Worm (Caenorhabditis elegans) whole organism, L1 larva: ENCODE measurements around the gene R02E4.2.

Source experiments
- C04F5.9 ChIP-seq: sonication (generic microtip); optimal IDR thresholded peaks from 2 replicates; lab custom pipeline; 2016; ENCODE audit warnings: missing genetic modification characterization, missing compliant biosample characterization
- C34B4.2 ChIP-seq: sonication (generic microtip); optimal IDR thresholded peaks from 2 replicates; lab custom pipeline; 2017; ENCODE audit warnings: mild to moderate bottlenecking, missing genetic modification characterization, missing compliant biosample characterization
- Y116A8C.19 ChIP-seq: sonication (generic microtip); optimal IDR thresholded peaks from 2 replicates; lab custom pipeline; 2016; ENCODE audit warnings: missing compliant biosample characterization, missing genetic modification characterization, borderline replicate concordance
- aha-1 ChIP-seq: fragments of 150-350 bp; optimal IDR thresholded peaks from 2 replicates; lab custom pipeline; 2014; ENCODE audit warnings: missing biosample characterization, missing genetic modification characterization
- aly-2 ChIP-seq: fragments of 150-350 bp; optimal IDR thresholded peaks from 2 replicates; lab custom pipeline; 2014; ENCODE audit warnings: missing biosample characterization, missing genetic modification characterization
- ceh-63 ChIP-seq: fragments of 200-800 bp; sonication (Bioruptor generic); optimal IDR thresholded peaks from 2 replicates; lab custom pipeline; 2018; ENCODE audit warnings: mild to moderate bottlenecking, missing genetic modification characterization, missing compliant biosample characterization
- ceh-8 ChIP-seq: fragments of 200-800 bp; sonication (Bioruptor generic); optimal IDR thresholded peaks from 2 replicates; lab custom pipeline; 2018; ENCODE audit warnings: mild to moderate bottlenecking, missing genetic modification characterization, moderate library complexity, missing compliant biosample characterization
- ceh-88 ChIP-seq: fragments of 200-800 bp; sonication (Bioruptor generic); IDR thresholded peaks from 2 replicates; pipeline ENCODE4 v1.3.6; 2022; ENCODE audit warnings: missing genetic modification characterization, missing compliant biosample characterization
- ceh-90 ChIP-seq: sonication (generic microtip); optimal IDR thresholded peaks from 2 replicates; lab custom pipeline; 2016; ENCODE audit warnings: missing genetic modification characterization, missing compliant biosample characterization
- ces-1 ChIP-seq: fragments of 150-350 bp; optimal IDR thresholded peaks from 2 replicates; lab custom pipeline; 2014; ENCODE audit warnings: missing biosample characterization, missing genetic modification reagents, missing genetic modification characterization
- dpl-1 ChIP-seq, 3 experiments: fragments of 150-350 bp in 2 of 3; sonication (generic microtip) in 1 of 3; optimal IDR thresholded peaks; 2 replicates each; lab custom pipeline; 2014 to 2017; ENCODE audit warnings: missing biosample characterization in 3 of 3, missing genetic modification characterization in 3 of 3, missing genetic modification reagents in 3 of 3
- dsc-1 ChIP-seq: sonication (generic microtip); optimal IDR thresholded peaks from 2 replicates; lab custom pipeline; 2016; ENCODE audit warnings: mild to moderate bottlenecking, missing genetic modification characterization, missing compliant biosample characterization
- efl-1 ChIP-seq, 4 experiments: fragments of 150-350 bp; optimal IDR thresholded peaks in 3 of 4; peaks in 1 of 4; 1 replicate in 1 of 4; 2 replicates in 3 of 4; lab custom pipeline; 2014; ENCODE audit warnings: missing biosample characterization in 2 of 4, missing genetic modification characterization in 2 of 4, missing genetic modification reagents in 2 of 4
- elt-2 ChIP-seq: sonication (generic microtip); optimal IDR thresholded peaks from 2 replicates; lab custom pipeline; 2016; ENCODE audit warnings: missing genetic modification characterization, mild to moderate bottlenecking, inconsistent platforms, missing compliant biosample characterization, missing genetic modification reagents
- fkh-10 ChIP-seq: sonication (generic microtip); optimal IDR thresholded peaks from 2 replicates; lab custom pipeline; 2017; ENCODE audit warnings: missing biosample characterization, missing genetic modification reagents, missing genetic modification characterization
- fkh-8 ChIP-seq: sonication (generic microtip); optimal IDR thresholded peaks from 2 replicates; lab custom pipeline; 2016; ENCODE audit warnings: mild to moderate bottlenecking, missing genetic modification characterization, missing compliant biosample characterization
- fos-1 ChIP-seq: fragments of 150-350 bp; optimal IDR thresholded peaks from 2 replicates; lab custom pipeline; 2014; ENCODE audit warnings: missing biosample characterization, missing genetic modification characterization
- hlh-17 ChIP-seq: fragments of 200-800 bp; sonication (Bioruptor generic); optimal IDR thresholded peaks from 2 replicates; lab custom pipeline; 2018; ENCODE audit warnings: missing genetic modification characterization, mild to moderate bottlenecking, missing compliant biosample characterization, moderate library complexity, borderline replicate concordance
- irx-1 ChIP-seq: sonication (generic microtip); optimal IDR thresholded peaks from 2 replicates; lab custom pipeline; 2016; ENCODE audit warnings: missing genetic modification characterization, missing compliant biosample characterization
- isw-1 ChIP-seq: fragments of 200-800 bp; sonication (Bioruptor generic); IDR thresholded peaks from 2 replicates; pipeline ENCODE4 v1.3.6; 2022; ENCODE audit warnings: missing genetic modification characterization, missing compliant biosample characterization
- lin-13 ChIP-seq: fragments of 150-350 bp; optimal IDR thresholded peaks from 2 replicates; lab custom pipeline; 2014; ENCODE audit warnings: missing biosample characterization, missing genetic modification reagents, missing genetic modification characterization
- lin-15B ChIP-seq: fragments of 150-350 bp; sonication (generic microtip); optimal IDR thresholded peaks from 3 replicates; lab custom pipeline; 2014; ENCODE audit warnings: missing biosample characterization, missing genetic modification characterization
- lin-35 ChIP-seq, 2 experiments: fragments of 150-350 bp; optimal IDR thresholded peaks; 2 replicates each; lab custom pipeline; 2014; ENCODE audit warnings: missing biosample characterization in 2 of 2, missing genetic modification characterization in 2 of 2, missing genetic modification reagents in 2 of 2
- lin-39 ChIP-seq: fragments of 150-350 bp; optimal IDR thresholded peaks from 2 replicates; lab custom pipeline; 2014; ENCODE audit warnings: missing biosample characterization, missing genetic modification reagents, missing genetic modification characterization
- lir-3 ChIP-seq: sonication (generic microtip); optimal IDR thresholded peaks from 2 replicates; lab custom pipeline; 2016; ENCODE audit warnings: mild to moderate bottlenecking, missing genetic modification characterization, moderate library complexity, missing compliant biosample characterization; ENCODE audit not compliant: poor library complexity
- mab-9 ChIP-seq: fragments of 200-800 bp; sonication (Bioruptor generic); IDR thresholded peaks from 2 replicates; pipeline ENCODE4 v1.3.6; 2022; ENCODE audit warnings: missing genetic modification reagents, missing genetic modification characterization, missing compliant biosample characterization
- mdl-1 ChIP-seq, 2 experiments: fragments of 150-350 bp; optimal IDR thresholded peaks; 2 replicates each; lab custom pipeline; 2014 to 2017; ENCODE audit warnings: missing biosample characterization in 2 of 2, missing genetic modification characterization in 2 of 2, inconsistent platforms in 1 of 2
- mep-1 ChIP-seq: fragments of 150-350 bp; optimal IDR thresholded peaks from 2 replicates; lab custom pipeline; 2014; ENCODE audit warnings: missing biosample characterization, missing genetic modification characterization
- nhr-11 ChIP-seq: fragments of 150-350 bp; optimal IDR thresholded peaks from 2 replicates; lab custom pipeline; 2014; ENCODE audit warnings: missing biosample characterization, missing genetic modification characterization
- nhr-12 ChIP-seq: sonication (generic microtip); optimal IDR thresholded peaks from 2 replicates; lab custom pipeline; 2017; ENCODE audit warnings: missing biosample characterization, missing genetic modification characterization
- nhr-19 ChIP-seq: fragments of 200-800 bp; sonication (Bioruptor generic); conservative IDR thresholded peaks from 2 replicates; pipeline ENCODE4 v1.3.6; 2022; ENCODE audit warnings: missing genetic modification characterization, missing compliant biosample characterization
- nhr-20 ChIP-seq: sonication (generic microtip); optimal IDR thresholded peaks from 2 replicates; lab custom pipeline; 2016; ENCODE audit warnings: mild to moderate bottlenecking, missing genetic modification characterization, missing compliant biosample characterization
- nhr-71 ChIP-seq: sonication (generic microtip); optimal IDR thresholded peaks from 2 replicates; lab custom pipeline; 2016; ENCODE audit warnings: mild to moderate bottlenecking, missing genetic modification characterization, moderate library complexity, missing compliant biosample characterization
- nhr-76 ChIP-seq: sonication (generic microtip); optimal IDR thresholded peaks from 2 replicates; lab custom pipeline; 2017; ENCODE audit warnings: missing biosample characterization, missing genetic modification characterization
- nhr-84 ChIP-seq: sonication (generic microtip); optimal IDR thresholded peaks from 2 replicates; lab custom pipeline; 2017; ENCODE audit warnings: missing biosample characterization, missing genetic modification characterization
- nhr-85 ChIP-seq: sonication (generic microtip); peaks from one replicate; lab custom pipeline; 2016; ENCODE audit warnings: missing genetic modification characterization, inconsistent platforms, missing compliant biosample characterization
- nhr-90 ChIP-seq: sonication (generic microtip); optimal IDR thresholded peaks from 2 replicates; lab custom pipeline; 2016; ENCODE audit warnings: mild to moderate bottlenecking, missing genetic modification characterization, missing compliant biosample characterization; ENCODE audit not compliant: poor library complexity
- rnt-1 ChIP-seq: sonication (generic microtip); optimal IDR thresholded peaks from 2 replicates; lab custom pipeline; 2016; ENCODE audit warnings: mild to moderate bottlenecking, missing genetic modification characterization, moderate library complexity, missing compliant biosample characterization
- skn-1 ChIP-seq: fragments of 150-350 bp; optimal IDR thresholded peaks from 2 replicates; lab custom pipeline; 2014; ENCODE audit warnings: missing biosample characterization, missing genetic modification characterization
- swsn-7 ChIP-seq: sonication (generic microtip); optimal IDR thresholded peaks from 2 replicates; lab custom pipeline; 2016; ENCODE audit warnings: missing genetic modification characterization, missing compliant biosample characterization
- tbx-2 ChIP-seq: sonication (generic microtip); optimal IDR thresholded peaks from 2 replicates; lab custom pipeline; 2016; ENCODE audit warnings: missing genetic modification characterization, missing compliant biosample characterization
- unc-130 ChIP-seq: fragments of 150-350 bp; optimal IDR thresholded peaks from 2 replicates; lab custom pipeline; 2017; ENCODE audit warnings: missing biosample characterization, missing genetic modification characterization, inconsistent platforms
- unc-30 ChIP-seq: sonication (generic microtip); optimal IDR thresholded peaks from 2 replicates; lab custom pipeline; 2017; ENCODE audit warnings: missing biosample characterization, missing genetic modification characterization
- unc-62 ChIP-seq: fragments of 150-350 bp; optimal IDR thresholded peaks from 2 replicates; lab custom pipeline; 2014; ENCODE audit warnings: missing biosample characterization, missing genetic modification reagents, missing genetic modification characterization
- unc-86 ChIP-seq: sonication (generic microtip); optimal IDR thresholded peaks from 2 replicates; lab custom pipeline; 2016; ENCODE audit warnings: missing genetic modification characterization, missing compliant biosample characterization
- zag-1 ChIP-seq: fragments of 150-350 bp; optimal IDR thresholded peaks from 2 replicates; lab custom pipeline; 2014; ENCODE audit warnings: missing biosample characterization, missing genetic modification characterization
- ztf-11 ChIP-seq, 2 experiments: sonication (generic microtip); optimal IDR thresholded peaks; 2 replicates each; lab custom pipeline; 2016 to 2017; ENCODE audit warnings: missing genetic modification characterization in 2 of 2, missing biosample characterization in 1 of 2, missing compliant biosample characterization in 1 of 2
- ztf-4 ChIP-seq: fragments of 150-350 bp; optimal IDR thresholded peaks from 2 replicates; lab custom pipeline; 2014; ENCODE audit warnings: missing biosample characterization, missing genetic modification characterization

Gene R02E4.2

ce11 chrX:4142202-4142601 is 34.9 kb downstream of the R02E4.2 start (continued):
- peak; percentile 83 for TF ChIP-seq swsn-7 (tag; lab: Kevin White, UChicago)
- TF ChIP-seq nhr-11 (tag; lab: Kevin White, UChicago), result peak; percentile 29
- TF ChIP-seq nhr-90 (tag; lab: Kevin White, UChicago), result peak; percentile 95
- TF ChIP-seq dsc-1 (tag; lab: Kevin White, UChicago), result peak; percentile 9
- TF ChIP-seq mep-1 (tag; lab: Kevin White, UChicago), result peak; percentile 84
- peak; percentile 48 for TF ChIP-seq C04F5.9
- peak; percentile 32 for TF ChIP-seq zag-1 (tag; lab: Kevin White, UChicago)
- peak; percentile 19 to 88 for TF ChIP-seq lin-35 (GFP tag; optimal IDR thresholded peaks at IDR 0.05; lab: Kevin White, UChicago)
- peak; percentile 39 for TF ChIP-seq lin-39
- no peak for TF ChIP-seq fos-1 (tag; lab: Kevin White, UChicago)
- TF ChIP-seq ceh-88 (GFP tag; lab: Robert Waterston, UW), result peak; percentile 76
- TF ChIP-seq irx-1 (tag; lab: Kevin White, UChicago), result peak; percentile 82

- TF ChIP-seq isw-1 (GFP tag; lab: Robert Waterston, UW) (no peak), ceh-90 (tag; lab: Kevin White, UChicago) (no peak), swsn-7 (tag; lab: Kevin White, UChicago) (peak; percentile 20), ceh-88 (GFP tag; lab: Robert Waterston, UW) (no peak), nhr-71 (tag; lab: Kevin White, UChicago) (peak; percentile 81), lir-3 (tag; lab: Kevin White, UChicago) (no peak), fkh-10 (GFP tag; lab: Kevin White, UChicago) (no peak), mdl-1 (tag; optimal IDR thresholded peaks at IDR 0.05; lab: Kevin White, UChicago) (peak in 1 of 2 experiments; percentile 44), lin-13 (GFP tag; lab: Kevin White, UChicago) (peak; percentile 60), nhr-19 (peak; percentile 68), Y116A8C.19 (tag; lab: Kevin White, UChicago) (no peak), ceh-63 (GFP tag; lab: Kevin White, UChicago) (no peak), lin-15B (tag; lab: Kevin White, UChicago) (no peak), fos-1 (tag; lab: Kevin White, UChicago) (no peak), nhr-20 (tag; lab: Kevin White, UChicago) (no peak), lin-35 (GFP tag; optimal IDR thresholded peaks at IDR 0.05; lab: Kevin White, UChicago) (no peak), ces-1 (GFP tag; lab: Kevin White, UChicago) (no peak), fkh-8 (peak; percentile 60), ztf-11 (tag; optimal IDR thresholded peaks at IDR 0.05; lab: Kevin White, UChicago) (no peak), nhr-12 (tag; lab: Kevin White, UChicago) (no peak), dsc-1 (tag; lab: Kevin White, UChicago) (peak; percentile 15), unc-62 (GFP tag; lab: Kevin White, UChicago) (no peak), nhr-76 (tag; lab: Kevin White, UChicago) (no peak), rnt-1 (tag; lab: Kevin White, UChicago) (peak; percentile 88), aha-1 (tag; lab: Kevin White, UChicago) (peak; percentile 67), unc-86 (tag; lab: Kevin White, UChicago) (no peak), mab-9 (GFP tag; lab: Robert Waterston, UW) (peak; percentile 23; the same call in 1 of the 2 replicates), skn-1 (no peak), aly-2 (tag; lab: Kevin White, UChicago) (no peak), dpl-1 (GFP tag; optimal IDR thresholded peaks at IDR 0.05; lab: Kevin White, UChicago) (no peak), C34B4.2 (tag; lab: Kevin White, UChicago) (no peak), efl-1 (optimal IDR thresholded peaks at IDR 0.05; lab: Kevin White, UChicago) (peak in 1 of 2 experiments; percentile 14), efl-1 (GFP tag; optimal IDR thresholded peaks at IDR 0.05 in 1 of 2; lab: Kevin White, UChicago) (peak in 1 of 2 experiments; percentile 93), nhr-84 (tag; lab: Kevin White, UChicago) (no peak), tbx-2 (tag; lab: Kevin White, UChicago) (no peak), elt-2 (tag; lab: Kevin White, UChicago) (peak; percentile 63), nhr-85 (tag; lab: Kevin White, UChicago) (peak; percentile 73), unc-130 (tag; lab: Kevin White, UChicago) (peak; percentile 65), ceh-8 (no peak), C04F5.9 (no peak), unc-30 (tag; lab: Kevin White, UChicago) (no peak), hlh-17 (GFP tag; lab: Kevin White, UChicago) (no peak), ztf-4 (tag; lab: Kevin White, UChicago) (peak; percentile 87), zag-1 (tag; lab: Kevin White, UChicago) (no peak)
Measured at ce11 chrX:4142648-4143259, 35.5 kb downstream of the R02E4.2 start.
